Worm (Caenorhabditis elegans) whole organism, late embryonic: ENCODE results near the gene inx-10.

Source experiments
- Y22D7AL.16 ChIP-seq: sonication (generic microtip); optimal IDR thresholded peaks from 2 replicates; lab custom pipeline; 2016; ENCODE audit warnings: missing genetic modification characterization, missing compliant biosample characterization
- ama-1 ChIP-seq: fragments of 150-350 bp; optimal IDR thresholded peaks from 2 replicates; lab custom pipeline; 2014
- ceh-18 ChIP-seq: sonication (generic microtip); optimal IDR thresholded peaks from 2 replicates; lab custom pipeline; 2016; ENCODE audit warnings: missing genetic modification characterization, missing compliant biosample characterization
- ceh-19 ChIP-seq: fragments of 200-800 bp; sonication (Bioruptor generic); optimal IDR thresholded peaks from 2 replicates; lab custom pipeline; 2018; ENCODE audit warnings: mild to moderate bottlenecking, missing genetic modification characterization, missing compliant biosample characterization
- ceh-2 ChIP-seq: sonication (generic microtip); optimal IDR thresholded peaks from 2 replicates; lab custom pipeline; 2016; ENCODE audit warnings: missing genotype, missing genetic modification characterization, missing compliant biosample characterization
- ceh-30 ChIP-seq: fragments of 150-350 bp; optimal IDR thresholded peaks from 2 replicates; lab custom pipeline; 2014; ENCODE audit warnings: missing biosample characterization, missing genetic modification characterization
- ceh-31 ChIP-seq: sonication (generic microtip); optimal IDR thresholded peaks from 2 replicates; lab custom pipeline; 2016; ENCODE audit warnings: missing genetic modification characterization, missing compliant biosample characterization
- ceh-34 ChIP-seq: sonication (generic microtip); optimal IDR thresholded peaks from 2 replicates; lab custom pipeline; 2016; ENCODE audit warnings: mild to moderate bottlenecking, missing genetic modification characterization, missing compliant biosample characterization
- ceh-45 ChIP-seq: fragments of 200-800 bp; sonication (Bioruptor generic); IDR thresholded peaks from 2 replicates; pipeline ENCODE4 v1.3.6; 2022; ENCODE audit warnings: missing genetic modification reagents, missing genetic modification characterization, missing compliant biosample characterization
- ceh-48 ChIP-seq: sonication (generic microtip); optimal IDR thresholded peaks from 2 replicates; lab custom pipeline; 2016; ENCODE audit warnings: missing genetic modification characterization, inconsistent platforms, missing compliant biosample characterization
- ceh-6 ChIP-seq: fragments of 200-800 bp; sonication (Bioruptor generic); optimal IDR thresholded peaks from 2 replicates; lab custom pipeline; 2018; ENCODE audit warnings: mild to moderate bottlenecking, missing genetic modification characterization, missing compliant biosample characterization
- che-1 ChIP-seq: sonication (generic microtip); optimal IDR thresholded peaks from 2 replicates; lab custom pipeline; 2016; ENCODE audit warnings: mild to moderate bottlenecking, missing genetic modification characterization, missing compliant biosample characterization
- dmd-4 ChIP-seq: sonication (generic microtip); optimal IDR thresholded peaks from 2 replicates; lab custom pipeline; 2016; ENCODE audit warnings: borderline replicate concordance, missing genetic modification characterization, missing compliant biosample characterization
- dve-1 ChIP-seq: sonication (generic microtip); optimal IDR thresholded peaks from 2 replicates; lab custom pipeline; 2017; ENCODE audit warnings: antibody characterized with exemption, mild to moderate bottlenecking, missing genetic modification characterization, missing compliant biosample characterization
- elt-2 ChIP-seq: sonication (generic microtip); optimal IDR thresholded peaks from 2 replicates; lab custom pipeline; 2016; ENCODE audit warnings: missing genetic modification reagents, missing genetic modification characterization, missing compliant biosample characterization
- fax-1 ChIP-seq: sonication (generic microtip); optimal IDR thresholded peaks from 2 replicates; lab custom pipeline; 2016; ENCODE audit warnings: missing genotype, missing genetic modification characterization, missing compliant biosample characterization
- fkh-10 ChIP-seq: fragments of 150-350 bp; optimal IDR thresholded peaks from 2 replicates; lab custom pipeline; 2014; ENCODE audit warnings: missing biosample characterization, missing genetic modification reagents, missing genetic modification characterization
- fkh-6 ChIP-seq: sonication (generic microtip); optimal IDR thresholded peaks from 2 replicates; lab custom pipeline; 2016; ENCODE audit warnings: missing genetic modification characterization, missing compliant biosample characterization
- hlh-13 ChIP-seq: fragments of 200-800 bp; sonication (Bioruptor generic); optimal IDR thresholded peaks from 2 replicates; lab custom pipeline; 2018; ENCODE audit warnings: mild to moderate bottlenecking, missing genetic modification characterization, missing compliant biosample characterization
- hlh-8 ChIP-seq: sonication (generic microtip); optimal IDR thresholded peaks from 2 replicates; lab custom pipeline; 2016; ENCODE audit warnings: missing genotype, missing genetic modification characterization, missing compliant biosample characterization
- lim-6 ChIP-seq: sonication (generic microtip); optimal IDR thresholded peaks from 2 replicates; lab custom pipeline; 2016; ENCODE audit warnings: missing genetic modification characterization, missing compliant biosample characterization
- madf-2 ChIP-seq: sonication (generic microtip); optimal IDR thresholded peaks from 2 replicates; lab custom pipeline; 2017; ENCODE audit warnings: missing genetic modification characterization, missing compliant biosample characterization
- nhr-11 ChIP-seq: fragments of 150-350 bp; optimal IDR thresholded peaks from 2 replicates; lab custom pipeline; 2014; ENCODE audit warnings: missing biosample characterization, missing genetic modification characterization
- nhr-232 ChIP-seq: sonication (generic microtip); optimal IDR thresholded peaks from 2 replicates; lab custom pipeline; 2016; ENCODE audit warnings: missing genetic modification characterization, missing compliant biosample characterization
- odd-2 ChIP-seq: sonication (generic microtip); optimal IDR thresholded peaks from 2 replicates; lab custom pipeline; 2017; ENCODE audit warnings: antibody characterized with exemption, mild to moderate bottlenecking, missing genetic modification characterization, missing compliant biosample characterization
- pag-3 ChIP-seq: sonication (generic microtip); optimal IDR thresholded peaks from 2 replicates; lab custom pipeline; 2016; ENCODE audit warnings: missing compliant biosample characterization, missing genetic modification characterization, borderline replicate concordance
- pax-1 ChIP-seq: fragments of 150-350 bp; optimal IDR thresholded peaks from 2 replicates; lab custom pipeline; 2014; ENCODE audit warnings: missing biosample characterization, missing genetic modification characterization
- pha-2 ChIP-seq: sonication (generic microtip); optimal IDR thresholded peaks from 2 replicates; lab custom pipeline; 2017; ENCODE audit warnings: mild to moderate bottlenecking, missing genetic modification characterization, missing compliant biosample characterization
- pqm-1 ChIP-seq: sonication (generic microtip); optimal IDR thresholded peaks from 2 replicates; lab custom pipeline; 2016; ENCODE audit warnings: missing genetic modification characterization, missing compliant biosample characterization
- sox-4 ChIP-seq: sonication (generic microtip); optimal IDR thresholded peaks from 2 replicates; lab custom pipeline; 2017; ENCODE audit warnings: mild to moderate bottlenecking, missing genetic modification characterization, inconsistent platforms, missing compliant biosample characterization
- syd-9 ChIP-seq: sonication (generic microtip); optimal IDR thresholded peaks from 2 replicates; lab custom pipeline; 2016; ENCODE audit warnings: mild to moderate bottlenecking, missing genetic modification characterization, moderate library complexity, missing compliant biosample characterization
- tbx-7 ChIP-seq: sonication (generic microtip); optimal IDR thresholded peaks from 2 replicates; lab custom pipeline; 2016; ENCODE audit warnings: missing genotype, missing genetic modification characterization, missing compliant biosample characterization
- ttx-3 ChIP-seq: sonication (generic microtip); optimal IDR thresholded peaks from 2 replicates; lab custom pipeline; 2016; ENCODE audit warnings: missing genetic modification reagents, missing genetic modification characterization, missing compliant biosample characterization
- unc-42 ChIP-seq: sonication (generic microtip); optimal IDR thresholded peaks from 2 replicates; lab custom pipeline; 2016; ENCODE audit warnings: missing genotype, missing genetic modification characterization, missing compliant biosample characterization
- unc-55 ChIP-seq: sonication (generic microtip); optimal IDR thresholded peaks from 2 replicates; lab custom pipeline; 2017; ENCODE audit warnings: missing biosample characterization, missing genetic modification reagents, missing genetic modification characterization
- unc-86 ChIP-seq: sonication (generic microtip); optimal IDR thresholded peaks from 2 replicates; lab custom pipeline; 2016; ENCODE audit warnings: missing genetic modification characterization, missing compliant biosample characterization
- zip-5 ChIP-seq: sonication (generic microtip); optimal IDR thresholded peaks from 2 replicates; lab custom pipeline; 2016; ENCODE audit warnings: missing genetic modification characterization, missing compliant biosample characterization

Gene inx-10

ce11 chrV:9160224-9160886, 46.9 kb downstream of the inx-10 start, which contains the start of gene col-144:
TSS of gene col-144 (minus strand) at chrV:9160642.
- TF ChIP-seq fkh-10 (GFP tag; lab: Kevin White, UChicago) (no peak), pax-1 (tag; lab: Kevin White, UChicago) (no peak), nhr-232 (tag; lab: Kevin White, UChicago) (no peak), tbx-7 (tag; lab: Kevin White, UChicago) (no peak)

ce11 chrV:9157597-9157996, 49.7 kb downstream of the inx-10 start:
- no peak for TF ChIP-seq hlh-8
- peak; percentile 93 for TF ChIP-seq unc-42 (tag; lab: Kevin White, UChicago)
- TF ChIP-seq, all 69 proteins: peak for 1

- no peak for TF ChIP-seq madf-2 (tag; lab: Kevin White, UChicago)
- no peak for TF ChIP-seq ceh-48 (tag; lab: Kevin White, UChicago)
- TF ChIP-seq elt-2 (tag; lab: Kevin White, UChicago): no peak
- no peak for TF ChIP-seq fkh-6 (tag; lab: Kevin White, UChicago)
- TF ChIP-seq ceh-45 (GFP tag; lab: Robert Waterston, UW): no peak
- TF ChIP-seq lim-6 (tag; lab: Kevin White, UChicago): no peak
- no peak for TF ChIP-seq ceh-31 (tag; lab: Kevin White, UChicago)
- TF ChIP-seq unc-55 (GFP tag; lab: Kevin White, UChicago): no peak
- no peak for TF ChIP-seq odd-2 (tag; lab: Kevin White, UChicago)
- TF ChIP-seq dve-1 (tag; lab: Kevin White, UChicago): no peak
- TF ChIP-seq che-1 (tag; lab: Kevin White, UChicago): no peak
These were observed 50.6 kb downstream of the inx-10 start, which contains the start of gene B0222.15 for ce11 chrV:9156679-9157078. TSS of gene B0222.15 (minus strand) at chrV:9156779.

- TF ChIP-seq nhr-232 (tag; lab: Kevin White, UChicago): no peak
- no peak for TF ChIP-seq lim-6 (tag; lab: Kevin White, UChicago)
- TF ChIP-seq pag-3: no peak
- TF ChIP-seq ceh-34 (tag; lab: Kevin White, UChicago): no peak
- TF ChIP-seq ceh-19 (GFP tag; lab: Kevin White, UChicago): no peak
- no peak for TF ChIP-seq dmd-4 (tag; lab: Kevin White, UChicago)
- no peak for TF ChIP-seq ceh-2 (tag; lab: Kevin White, UChicago)
- no peak for TF ChIP-seq ceh-6
- no peak for TF ChIP-seq Y22D7AL.16 (tag; lab: Kevin White, UChicago)
- no peak for TF ChIP-seq ceh-45 (GFP tag; lab: Robert Waterston, UW)
- TF ChIP-seq tbx-7 (tag; lab: Kevin White, UChicago): no peak
- no peak for TF ChIP-seq ama-1 (lab: Kevin White, UChicago)
- TF ChIP-seq ttx-3 (tag; lab: Kevin White, UChicago): no peak
- no peak for TF ChIP-seq hlh-13 (GFP tag; lab: Kevin White, UChicago)
- no peak for TF ChIP-seq ceh-30
- no peak for TF ChIP-seq ceh-48 (tag; lab: Kevin White, UChicago)
These were observed 51.7 kb downstream of the inx-10 start for ce11 chrV:9155616-9156015.

- TF ChIP-seq syd-9 (tag; lab: Kevin White, UChicago) (no peak), ceh-18 (tag; lab: Kevin White, UChicago) (no peak), pha-2 (no peak), unc-86 (tag; lab: Kevin White, UChicago) (no peak), pqm-1 (no peak), zip-5 (no peak), fax-1 (tag; lab: Kevin White, UChicago) (no peak), ceh-19 (GFP tag; lab: Kevin White, UChicago) (no peak), nhr-11 (no peak), ceh-31 (tag; lab: Kevin White, UChicago) (no peak), sox-4 (tag; lab: Kevin White, UChicago) (no peak)
These were observed 52.5 kb downstream of the inx-10 start, which contains the start of gene B0222.5 for ce11 chrV:9154772-9155171. TSS of gene B0222.5 (minus strand) at chrV:9154872.
